Fruit fly (Drosophila melanogaster) whole organism, pupa: ENCODE measurements around the gene Tailor.

Experiments
- CG10348 ChIP-seq: fragments of 200-800 bp; sonication (Bioruptor generic); IDR thresholded peaks from 2 replicates; pipeline ENCODE4 v1.3.6; 2022; ENCODE audit warnings: missing biosample characterization, missing genetic modification characterization
- CG12605 ChIP-seq: fragments of 200-800 bp; sonication (Bioruptor generic); IDR thresholded peaks from 2 replicates; pipeline ENCODE4 v1.3.6; 2022; ENCODE audit warnings: missing biosample characterization, missing genetic modification characterization
- CG13204 ChIP-seq: fragments of 200-800 bp; sonication (Bioruptor generic); optimal IDR thresholded peaks from 2 replicates; lab custom pipeline; 2018; ENCODE audit warnings: missing biosample characterization, mild to moderate bottlenecking, missing genetic modification characterization, moderate library complexity
- CG14655 ChIP-seq: fragments of 200-800 bp; sonication (Bioruptor generic); optimal IDR thresholded peaks from 3 replicates; lab custom pipeline; 2017; ENCODE audit warnings: mild to moderate bottlenecking, missing biosample characterization, missing genetic modification reagents, missing genetic modification characterization
- CG15710 ChIP-seq: fragments of 200-800 bp; sonication (Bioruptor generic); optimal IDR thresholded peaks from 2 replicates; lab custom pipeline; 2018; ENCODE audit warnings: missing biosample characterization, mild to moderate bottlenecking, missing genetic modification characterization, moderate library complexity
- CG17806 ChIP-seq: fragments of 200-800 bp; sonication (Bioruptor generic); optimal IDR thresholded peaks from 2 replicates; lab custom pipeline; 2018; ENCODE audit warnings: missing biosample characterization, mild to moderate bottlenecking, missing genetic modification characterization, moderate library complexity
- CG32121 ChIP-seq: fragments of 200-800 bp; sonication (Bioruptor generic); IDR thresholded peaks from 2 replicates; pipeline ENCODE4 v1.3.6; 2022; ENCODE audit warnings: missing biosample characterization, missing genetic modification characterization
- CG34367 ChIP-seq: fragments of 200-800 bp; sonication (Bioruptor generic); optimal IDR thresholded peaks from 2 replicates; lab custom pipeline; 2018; ENCODE audit warnings: missing biosample characterization, mild to moderate bottlenecking, missing genetic modification characterization
- CG4496 ChIP-seq: fragments of 200-800 bp; sonication (Bioruptor generic); IDR thresholded peaks from 3 replicates; pipeline ENCODE4 v1.3.6; 2022; ENCODE audit warnings: missing biosample characterization, missing genetic modification characterization
- CG8159 ChIP-seq: fragments of 200-800 bp; sonication (Bioruptor generic); optimal IDR thresholded peaks from 3 replicates; lab custom pipeline; 2018; ENCODE audit warnings: missing biosample characterization, mild to moderate bottlenecking, missing genetic modification characterization, moderate library complexity
- CG8301 ChIP-seq: fragments of 200-800 bp; sonication (Bioruptor generic); optimal IDR thresholded peaks from 2 replicates; lab custom pipeline; 2018; ENCODE audit warnings: missing biosample characterization, mild to moderate bottlenecking, missing genetic modification characterization
- CG9948 ChIP-seq: fragments of 200-800 bp; sonication (Bioruptor generic); optimal IDR thresholded peaks from 2 replicates; lab custom pipeline; 2018; ENCODE audit warnings: missing biosample characterization, mild to moderate bottlenecking, missing genetic modification characterization, moderate library complexity
- D1 ChIP-seq: fragments of 200-800 bp; sonication (Bioruptor generic); optimal IDR thresholded peaks from 2 replicates; lab custom pipeline; 2018; ENCODE audit warnings: missing biosample characterization, mild to moderate bottlenecking, missing genetic modification characterization, moderate library complexity
- EcR ChIP-seq: fragments of 200-800 bp; sonication (Bioruptor generic); optimal IDR thresholded peaks from 3 replicates; lab custom pipeline; 2019; ENCODE audit warnings: missing biosample characterization, missing genetic modification characterization, mild to moderate bottlenecking, moderate library complexity, missing genetic modification reagents
- Ets98B ChIP-seq: fragments of 200-800 bp; sonication (Bioruptor generic); IDR thresholded peaks from 2 replicates; pipeline ENCODE4 v1.3.6; 2022; ENCODE audit warnings: missing biosample characterization, missing genetic modification characterization
- Pif1A ChIP-seq: fragments of 200-800 bp; sonication (Bioruptor generic); optimal IDR thresholded peaks from 3 replicates; lab custom pipeline; 2016; ENCODE audit warnings: missing biosample characterization, missing genetic modification characterization
- Pif1B ChIP-seq: fragments of 200-800 bp; sonication (Bioruptor generic); optimal IDR thresholded peaks from 3 replicates; lab custom pipeline; 2016; ENCODE audit warnings: missing biosample characterization, missing genetic modification characterization
- Snoo ChIP-seq: fragments of 200-800 bp; sonication (Bioruptor generic); optimal IDR thresholded peaks from 3 replicates; lab custom pipeline; 2017; ENCODE audit warnings: missing biosample characterization, mild to moderate bottlenecking, missing genetic modification characterization, inconsistent platforms
- fd96Ca ChIP-seq: fragments of 200-800 bp; sonication (Bioruptor generic); IDR thresholded peaks from 3 replicates; pipeline ENCODE4 v1.3.6; 2022; ENCODE audit warnings: missing biosample characterization, missing genetic modification characterization
- gl ChIP-seq: fragments of 200-800 bp; sonication (Bioruptor generic); optimal IDR thresholded peaks from 2 replicates; lab custom pipeline; 2018; ENCODE audit warnings: missing biosample characterization, mild to moderate bottlenecking, missing genetic modification characterization
- rn ChIP-seq: fragments of 200-800 bp; sonication (Bioruptor generic); IDR thresholded peaks from 2 replicates; pipeline ENCODE4 v1.3.6; 2022; ENCODE audit warnings: missing biosample characterization, missing genetic modification characterization

Tailor gene

dm6 chr3R:7086377-7087200 is 706 bp upstream of the Tailor start, which contains the start of gene alphaTub84B:
alphaTub84B (plus strand) TSS chr3R:7086599.
- TF ChIP-seq gl (tag; lab: Kevin White, UChicago) (peak; percentile 25), CG15710 (tag; lab: Kevin White, UChicago) (peak; percentile 35), CG12605 (GFP tag; lab: Robert Waterston, UW) (peak; percentile 54), rn (GFP tag; lab: Robert Waterston, UW) (no peak), CG9948 (tag; lab: Kevin White, UChicago) (peak; percentile 4), CG14655 (GFP tag; lab: Kevin White, UChicago) (no peak), Snoo (tag; lab: Kevin White, UChicago) (peak; percentile 71), Pif1A (GFP tag; lab: Kevin White, UChicago) (peak; percentile 52), CG32121 (GFP tag; lab: Robert Waterston, UW) (0 out of 2 replicates have a peak, but pooled peaks have one; percentile 24), CG34367 (tag; lab: Kevin White, UChicago) (peak; percentile 29), Pif1B (GFP tag; lab: Kevin White, UChicago) (peak; percentile 69), CG17806 (tag; lab: Kevin White, UChicago) (no peak), fd96Ca (GFP tag; lab: Robert Waterston, UW) (peak; percentile 54; the same call in 1 of the 3 replicates), CG4496 (peak; percentile 57; the same call in 1 of the 3 replicates), CG10348 (GFP tag; lab: Robert Waterston, UW) (no peak), CG13204 (GFP tag; lab: Kevin White, UChicago) (peak; percentile 61), CG8159 (tag; lab: Kevin White, UChicago) (peak; percentile 27), Ets98B (GFP tag; lab: Robert Waterston, UW) (peak; percentile 70), EcR (GFP tag; lab: Kevin White, UChicago) (peak; percentile 31), CG8301 (tag; lab: Kevin White, UChicago) (peak; percentile 24), D1 (tag; lab: Kevin White, UChicago) (no peak)

dm6 chr3R:7085455-7085854 is 428 bp downstream of the Tailor start:
- no peak for TF ChIP-seq Snoo (tag; lab: Kevin White, UChicago)
- TF ChIP-seq CG14655 (GFP tag; lab: Kevin White, UChicago): no peak
- TF ChIP-seq CG34367 (tag; lab: Kevin White, UChicago): no peak
- TF ChIP-seq EcR (GFP tag; lab: Kevin White, UChicago): no peak
- TF ChIP-seq fd96Ca (GFP tag; lab: Robert Waterston, UW): no peak
- no peak for TF ChIP-seq gl (tag; lab: Kevin White, UChicago)
- TF ChIP-seq, all 21 proteins: peak for 0

- TF ChIP-seq CG9948 (tag; lab: Kevin White, UChicago) (no peak), CG4496 (no peak), CG32121 (GFP tag; lab: Robert Waterston, UW) (no peak), Pif1B (GFP tag; lab: Kevin White, UChicago) (no peak), fd96Ca (GFP tag; lab: Robert Waterston, UW) (no peak), CG14655 (GFP tag; lab: Kevin White, UChicago) (no peak), Pif1A (GFP tag; lab: Kevin White, UChicago) (no peak), CG8301 (tag; lab: Kevin White, UChicago) (no peak), CG8159 (tag; lab: Kevin White, UChicago) (no peak), CG10348 (GFP tag; lab: Robert Waterston, UW) (no peak), EcR (GFP tag; lab: Kevin White, UChicago) (no peak), CG13204 (GFP tag; lab: Kevin White, UChicago) (no peak)
These were observed 2.1 kb downstream of the Tailor start for dm6 chr3R:7083750-7084149.

- TF ChIP-seq CG13204 (GFP tag; lab: Kevin White, UChicago) (no peak), gl (tag; lab: Kevin White, UChicago) (peak; percentile 71), CG8159 (tag; lab: Kevin White, UChicago) (peak; percentile 48), Pif1A (GFP tag; lab: Kevin White, UChicago) (no peak), rn (GFP tag; lab: Robert Waterston, UW) (no peak), Snoo (tag; lab: Kevin White, UChicago) (peak; percentile 33), CG4496 (peak; percentile 57), EcR (GFP tag; lab: Kevin White, UChicago) (no peak), CG17806 (tag; lab: Kevin White, UChicago) (peak; percentile 19), CG32121 (GFP tag; lab: Robert Waterston, UW) (peak; percentile 28; the same call in 1 of the 2 replicates), fd96Ca (GFP tag; lab: Robert Waterston, UW) (0 out of 3 replicates have a peak, but pooled peaks have one; percentile 38), Ets98B (GFP tag; lab: Robert Waterston, UW) (peak; percentile 60), CG10348 (GFP tag; lab: Robert Waterston, UW) (no peak), D1 (tag; lab: Kevin White, UChicago) (no peak), CG15710 (tag; lab: Kevin White, UChicago) (peak; percentile 22), Pif1B (GFP tag; lab: Kevin White, UChicago) (peak; percentile 14), CG12605 (GFP tag; lab: Robert Waterston, UW) (peak; percentile 59; the same call in 1 of the 2 replicates), CG9948 (tag; lab: Kevin White, UChicago) (no peak), CG8301 (tag; lab: Kevin White, UChicago) (peak; percentile 22), CG34367 (tag; lab: Kevin White, UChicago) (peak; percentile 31), CG14655 (GFP tag; lab: Kevin White, UChicago) (no peak)
These were observed 3.9 kb downstream of the Tailor start, which contains the start of gene Dpck for dm6 chr3R:7081972-7082371. Dpck (plus strand) TSS chr3R:7082182.
